Worm (Caenorhabditis elegans) whole organism, young adult: ENCODE data around the gene efl-1.

ENCODE experiments used
- F57C9.4 ChIP-seq: sonication (generic microtip); optimal IDR thresholded peaks from 2 replicates; lab custom pipeline; 2017; ENCODE audit warnings: mild to moderate bottlenecking, missing genetic modification characterization, missing compliant biosample characterization
- Y56A3A.18 ChIP-seq: fragments of 200-800 bp; sonication (Bioruptor generic); IDR thresholded peaks from 2 replicates; pipeline ENCODE4 v1.3.6; 2022; ENCODE audit warnings: missing genetic modification reagents, missing genetic modification characterization, missing compliant biosample characterization
- Y67H2A.10 ChIP-seq: fragments of 200-800 bp; sonication (Bioruptor generic); conservative IDR thresholded peaks from 2 replicates; pipeline ENCODE4 v1.3.6; 2022; ENCODE audit warnings: missing genetic modification reagents, missing genetic modification characterization, missing compliant biosample characterization
- ama-1 ChIP-seq, 3 experiments: fragments of 150-350 bp in 1 of 3; sonication (generic microtip) in 2 of 3; optimal IDR thresholded peaks; 2 replicates each; lab custom pipeline; 2014 to 2018; ENCODE audit warnings: missing biosample characterization in 2 of 3, missing genetic modification characterization in 2 of 3, missing genetic modification reagents in 2 of 3
- aptf-3 ChIP-seq: fragments of 200-800 bp; sonication (Bioruptor generic); IDR thresholded peaks from 2 replicates; pipeline ENCODE4 v1.3.6; 2022; ENCODE audit warnings: missing genetic modification characterization, missing compliant biosample characterization
- attf-3 ChIP-seq: fragments of 200-800 bp; sonication (Bioruptor generic); conservative IDR thresholded peaks from 2 replicates; pipeline ENCODE4 v1.3.6; 2022; ENCODE audit warnings: missing genetic modification reagents, missing genetic modification characterization, missing compliant biosample characterization
- cebp-1 ChIP-seq, 2 experiments: fragments of 200-800 bp in 1 of 2; sonication (Bioruptor generic) in 1 of 2; sonication (generic microtip) in 1 of 2; IDR thresholded peaks in 1 of 2; optimal IDR thresholded peaks in 1 of 2; 2 replicates each; pipeline versions ENCODE4 v1.3.6 to Lab custom; 2017 to 2022; ENCODE audit warnings: missing compliant biosample characterization in 2 of 2, missing genetic modification characterization in 2 of 2, mild to moderate bottlenecking in 1 of 2, missing genetic modification reagents in 1 of 2, moderate library complexity in 1 of 2
- dpff-1 ChIP-seq: sonication (generic microtip); optimal IDR thresholded peaks from 2 replicates; lab custom pipeline; 2017; ENCODE audit warnings: mild to moderate bottlenecking, missing genetic modification characterization, missing compliant biosample characterization
- let-526 ChIP-seq: fragments of 200-800 bp; sonication (Bioruptor generic); IDR thresholded peaks from 2 replicates; pipeline ENCODE4 v1.3.6; 2022; ENCODE audit warnings: missing genetic modification reagents, missing genetic modification characterization, missing compliant biosample characterization
- madf-8 ChIP-seq: fragments of 200-800 bp; sonication (Bioruptor generic); conservative IDR thresholded peaks from 2 replicates; pipeline ENCODE4 v1.3.6; 2022; ENCODE audit warnings: missing genetic modification reagents, missing genetic modification characterization, missing compliant biosample characterization
- snpc-4 ChIP-seq, 5 experiments: fragments of 150-350 bp in 1 of 5; sonication (generic microtip) in 4 of 5; optimal IDR thresholded peaks; 2 replicates each; lab custom pipeline; 2014 to 2018; ENCODE audit warnings: missing genetic modification characterization in 5 of 5, missing biosample characterization in 3 of 5, antibody characterized with exemption in 2 of 5, mild to moderate bottlenecking in 2 of 5, missing compliant biosample characterization in 2 of 5, missing genotype in 2 of 5, moderate library complexity in 2 of 5, missing genetic modification reagents in 1 of 5
- sptf-2 ChIP-seq: fragments of 200-800 bp; sonication (Bioruptor generic); optimal IDR thresholded peaks from 2 replicates; lab custom pipeline; 2018; ENCODE audit warnings: mild to moderate bottlenecking, missing genetic modification characterization, missing compliant biosample characterization

DNA sequence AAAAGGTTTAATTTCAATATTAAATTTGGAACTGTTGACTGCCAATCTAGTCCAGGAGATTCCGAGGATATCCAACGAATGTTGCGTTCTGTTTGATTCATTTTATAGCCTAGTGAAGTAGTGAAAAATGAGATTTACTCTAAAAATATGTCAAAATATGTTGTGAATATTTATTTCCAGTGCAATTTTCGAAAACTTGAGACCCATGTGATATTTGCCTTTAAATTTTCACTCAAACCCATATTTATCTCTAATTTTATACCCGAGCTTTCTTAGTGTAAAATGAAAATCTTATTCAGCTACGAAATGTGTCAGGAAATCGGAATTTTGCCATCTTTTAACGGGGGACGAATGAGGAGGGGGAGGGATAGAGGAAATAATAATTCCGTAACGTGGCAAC lies 55.6 kb downstream of the efl-1 start, which contains the start of gene F09C6.16:
- no peak for TF ChIP-seq cebp-1 (GFP tag; IDR thresholded peaks at IDR 0.05; lab: Robert Waterston, UW)
- TF ChIP-seq cebp-1 (tag; optimal IDR thresholded peaks at IDR 0.05; lab: Kevin White, UChicago): no peak
- no peak for TF ChIP-seq Y67H2A.10 (GFP tag; lab: Robert Waterston, UW)
- no peak for TF ChIP-seq madf-8 (GFP tag; lab: Robert Waterston, UW)
- TF ChIP-seq let-526 (GFP tag; lab: Robert Waterston, UW): no peak
- no peak for TF ChIP-seq F57C9.4
- TF ChIP-seq ama-1 (optimal IDR thresholded peaks at IDR 0.05; lab: Kevin White, UChicago): no peak
- no peak for TF ChIP-seq ama-1 (GFP tag; optimal IDR thresholded peaks at IDR 0.05; lab: Kevin White, UChicago)
- no peak for TF ChIP-seq Y56A3A.18
- TF ChIP-seq sptf-2: no peak
- no peak for TF ChIP-seq dpff-1 (tag; lab: Kevin White, UChicago)
- TF ChIP-seq attf-3 (GFP tag; lab: Robert Waterston, UW): no peak
- no peak for TF ChIP-seq snpc-4 (GFP tag; optimal IDR thresholded peaks at IDR 0.05; lab: Kevin White, UChicago)
- no peak for TF ChIP-seq snpc-4 (tag; optimal IDR thresholded peaks at IDR 0.05; lab: Kevin White, UChicago)
- no peak for TF ChIP-seq aptf-3
